Fruit fly (Drosophila melanogaster) whole organism, wandering third instar larva: ENCODE results near the gene Phs.

Experiments
- GATAd ChIP-seq: sonication (Bioruptor generic); optimal IDR thresholded peaks from 2 replicates; lab custom pipeline; 2016; ENCODE audit warnings: missing biosample characterization, missing genetic modification characterization
- Hnf4 ChIP-seq: fragments of 200-800 bp; sonication (Bioruptor generic); optimal IDR thresholded peaks from 2 replicates; lab custom pipeline; 2016; ENCODE audit warnings: missing biosample characterization, mild to moderate bottlenecking, missing genetic modification characterization
- Rel ChIP-seq, 2 experiments: fragments of 200-800 bp; sonication (Bioruptor generic) in 1 of 2; optimal IDR thresholded peaks; 2 replicates in 1 of 2; 3 replicates in 1 of 2; lab custom pipeline; 2016 to 2019; ENCODE audit warnings: mild to moderate bottlenecking in 2 of 2, missing biosample characterization in 2 of 2, missing genetic modification characterization in 2 of 2, moderate library complexity in 1 of 2
- fru ChIP-seq: fragments of 200-800 bp; sonication (Bioruptor generic); optimal IDR thresholded peaks from 3 replicates; lab custom pipeline; 2016; ENCODE audit warnings: missing biosample characterization, mild to moderate bottlenecking, missing genetic modification characterization

- no peak for TF ChIP-seq fru (GFP tag; lab: Kevin White, UChicago)
- no peak for TF ChIP-seq Hnf4 (GFP tag; lab: Kevin White, UChicago)
- TF ChIP-seq Rel (GFP tag; optimal IDR thresholded peaks at IDR 0.05; lab: Kevin White, UChicago), result no peak
- no peak for TF ChIP-seq Rel (tag; optimal IDR thresholded peaks at IDR 0.05; lab: Kevin White, UChicago)
- no peak for TF ChIP-seq GATAd (GFP tag; lab: Kevin White, UChicago)
Observed at dm6 chr3L:15646182-15646581, 26.5 kb downstream of the Phs start.
